Worm (Caenorhabditis elegans) whole organism, L1 larva: ENCODE measurements around the gene ttr-44.

Experiments used
- C34B4.2 ChIP-seq: sonication (generic microtip); optimal IDR thresholded peaks from 2 replicates; lab custom pipeline; 2017; ENCODE audit warnings: mild to moderate bottlenecking, missing genetic modification characterization, missing compliant biosample characterization
- aha-1 ChIP-seq: fragments of 150-350 bp; optimal IDR thresholded peaks from 2 replicates; lab custom pipeline; 2014; ENCODE audit warnings: missing biosample characterization, missing genetic modification characterization
- alr-1 ChIP-seq: fragments of 200-800 bp; sonication (Bioruptor generic); optimal IDR thresholded peaks from 2 replicates; lab custom pipeline; 2018; ENCODE audit warnings: borderline replicate concordance, mild to moderate bottlenecking, missing genetic modification characterization, missing compliant biosample characterization
- aly-2 ChIP-seq: fragments of 150-350 bp; optimal IDR thresholded peaks from 2 replicates; lab custom pipeline; 2014; ENCODE audit warnings: missing biosample characterization, missing genetic modification characterization
- ama-1 ChIP-seq: fragments of 150-350 bp; optimal IDR thresholded peaks from 2 replicates; lab custom pipeline; 2014
- blmp-1 ChIP-seq: fragments of 150-350 bp; optimal IDR thresholded peaks from 2 replicates; lab custom pipeline; 2014; ENCODE audit warnings: missing biosample characterization, missing genetic modification characterization
- ceh-63 ChIP-seq: fragments of 200-800 bp; sonication (Bioruptor generic); optimal IDR thresholded peaks from 2 replicates; lab custom pipeline; 2018; ENCODE audit warnings: mild to moderate bottlenecking, missing genetic modification characterization, missing compliant biosample characterization
- ceh-8 ChIP-seq: fragments of 200-800 bp; sonication (Bioruptor generic); optimal IDR thresholded peaks from 2 replicates; lab custom pipeline; 2018; ENCODE audit warnings: mild to moderate bottlenecking, missing genetic modification characterization, moderate library complexity, missing compliant biosample characterization
- ceh-90 ChIP-seq: sonication (generic microtip); optimal IDR thresholded peaks from 2 replicates; lab custom pipeline; 2016; ENCODE audit warnings: missing genetic modification characterization, missing compliant biosample characterization
- ces-1 ChIP-seq: fragments of 150-350 bp; optimal IDR thresholded peaks from 2 replicates; lab custom pipeline; 2014; ENCODE audit warnings: missing biosample characterization, missing genetic modification reagents, missing genetic modification characterization
- dpl-1 ChIP-seq, 3 experiments: fragments of 150-350 bp in 2 of 3; sonication (generic microtip) in 1 of 3; optimal IDR thresholded peaks; 2 replicates each; lab custom pipeline; 2014 to 2017; ENCODE audit warnings: missing biosample characterization in 3 of 3, missing genetic modification characterization in 3 of 3, missing genetic modification reagents in 3 of 3
- dsc-1 ChIP-seq: sonication (generic microtip); optimal IDR thresholded peaks from 2 replicates; lab custom pipeline; 2016; ENCODE audit warnings: mild to moderate bottlenecking, missing genetic modification characterization, missing compliant biosample characterization
- efl-1 ChIP-seq, 4 experiments: fragments of 150-350 bp; optimal IDR thresholded peaks in 3 of 4; peaks in 1 of 4; 1 replicate in 1 of 4; 2 replicates in 3 of 4; lab custom pipeline; 2014; ENCODE audit warnings: missing biosample characterization in 2 of 4, missing genetic modification characterization in 2 of 4, missing genetic modification reagents in 2 of 4
- egl-13 ChIP-seq: sonication (generic microtip); optimal IDR thresholded peaks from 2 replicates; lab custom pipeline; 2016; ENCODE audit warnings: missing genotype, missing genetic modification reagents, missing genetic modification characterization, missing compliant biosample characterization
- elt-3 ChIP-seq, 6 experiments: fragments of 150-350 bp in 1 of 6; sonication (generic microtip); optimal IDR thresholded peaks; 2 replicates each; lab custom pipeline; 2017 to 2018; ENCODE audit warnings: missing biosample characterization in 6 of 6, missing genetic modification characterization in 6 of 6, inconsistent platforms in 1 of 6
- ets-5 ChIP-seq: fragments of 200-800 bp; sonication (Bioruptor generic); IDR thresholded peaks from 2 replicates; pipeline ENCODE4 v1.3.6; 2022; ENCODE audit warnings: missing genetic modification characterization, missing compliant biosample characterization
- grh-1 ChIP-seq: fragments of 200-800 bp; sonication (Bioruptor generic); IDR thresholded peaks from 2 replicates; pipeline ENCODE4 v1.3.6; 2022; ENCODE audit warnings: missing genetic modification reagents, missing genetic modification characterization, missing compliant biosample characterization
- isw-1 ChIP-seq: fragments of 200-800 bp; sonication (Bioruptor generic); IDR thresholded peaks from 2 replicates; pipeline ENCODE4 v1.3.6; 2022; ENCODE audit warnings: missing genetic modification characterization, missing compliant biosample characterization
- lin-13 ChIP-seq: fragments of 150-350 bp; optimal IDR thresholded peaks from 2 replicates; lab custom pipeline; 2014; ENCODE audit warnings: missing biosample characterization, missing genetic modification reagents, missing genetic modification characterization
- lin-15B ChIP-seq: fragments of 150-350 bp; sonication (generic microtip); optimal IDR thresholded peaks from 3 replicates; lab custom pipeline; 2014; ENCODE audit warnings: missing biosample characterization, missing genetic modification characterization
- lin-35 ChIP-seq, 2 experiments: fragments of 150-350 bp; optimal IDR thresholded peaks; 2 replicates each; lab custom pipeline; 2014; ENCODE audit warnings: missing biosample characterization in 2 of 2, missing genetic modification characterization in 2 of 2, missing genetic modification reagents in 2 of 2
- lir-3 ChIP-seq: sonication (generic microtip); optimal IDR thresholded peaks from 2 replicates; lab custom pipeline; 2016; ENCODE audit warnings: mild to moderate bottlenecking, missing genetic modification characterization, moderate library complexity, missing compliant biosample characterization; ENCODE audit not compliant: poor library complexity
- lsy-2 ChIP-seq, 2 experiments: fragments of 150-350 bp; optimal IDR thresholded peaks; 2 replicates each; lab custom pipeline; 2014; ENCODE audit warnings: missing biosample characterization in 2 of 2, missing genetic modification characterization in 2 of 2
- mab-9 ChIP-seq: fragments of 200-800 bp; sonication (Bioruptor generic); IDR thresholded peaks from 2 replicates; pipeline ENCODE4 v1.3.6; 2022; ENCODE audit warnings: missing genetic modification reagents, missing genetic modification characterization, missing compliant biosample characterization
- mdl-1 ChIP-seq, 2 experiments: fragments of 150-350 bp; optimal IDR thresholded peaks; 2 replicates each; lab custom pipeline; 2014 to 2017; ENCODE audit warnings: missing biosample characterization in 2 of 2, missing genetic modification characterization in 2 of 2, inconsistent platforms in 1 of 2
- mef-2 ChIP-seq: fragments of 150-350 bp; optimal IDR thresholded peaks from 2 replicates; lab custom pipeline; 2014; ENCODE audit warnings: missing biosample characterization, missing genetic modification characterization
- mep-1 ChIP-seq: fragments of 150-350 bp; optimal IDR thresholded peaks from 2 replicates; lab custom pipeline; 2014; ENCODE audit warnings: missing biosample characterization, missing genetic modification characterization
- nhr-12 ChIP-seq: sonication (generic microtip); optimal IDR thresholded peaks from 2 replicates; lab custom pipeline; 2017; ENCODE audit warnings: missing biosample characterization, missing genetic modification characterization
- nhr-19 ChIP-seq: fragments of 200-800 bp; sonication (Bioruptor generic); conservative IDR thresholded peaks from 2 replicates; pipeline ENCODE4 v1.3.6; 2022; ENCODE audit warnings: missing genetic modification characterization, missing compliant biosample characterization
- nhr-20 ChIP-seq: sonication (generic microtip); optimal IDR thresholded peaks from 2 replicates; lab custom pipeline; 2016; ENCODE audit warnings: mild to moderate bottlenecking, missing genetic modification characterization, missing compliant biosample characterization
- nhr-237 ChIP-seq: fragments of 150-350 bp; optimal IDR thresholded peaks from 2 replicates; lab custom pipeline; 2014; ENCODE audit warnings: missing biosample characterization, missing genetic modification characterization
- nhr-71 ChIP-seq: sonication (generic microtip); optimal IDR thresholded peaks from 2 replicates; lab custom pipeline; 2016; ENCODE audit warnings: mild to moderate bottlenecking, missing genetic modification characterization, moderate library complexity, missing compliant biosample characterization
- nhr-76 ChIP-seq: sonication (generic microtip); optimal IDR thresholded peaks from 2 replicates; lab custom pipeline; 2017; ENCODE audit warnings: missing biosample characterization, missing genetic modification characterization
- nhr-84 ChIP-seq: sonication (generic microtip); optimal IDR thresholded peaks from 2 replicates; lab custom pipeline; 2017; ENCODE audit warnings: missing biosample characterization, missing genetic modification characterization
- pax-3 ChIP-seq: fragments of 200-800 bp; sonication (Bioruptor generic); optimal IDR thresholded peaks from 2 replicates; lab custom pipeline; 2018; ENCODE audit warnings: mild to moderate bottlenecking, missing genetic modification characterization, moderate library complexity, missing compliant biosample characterization
- rnt-1 ChIP-seq: sonication (generic microtip); optimal IDR thresholded peaks from 2 replicates; lab custom pipeline; 2016; ENCODE audit warnings: mild to moderate bottlenecking, missing genetic modification characterization, moderate library complexity, missing compliant biosample characterization
- skn-1 ChIP-seq: fragments of 150-350 bp; optimal IDR thresholded peaks from 2 replicates; lab custom pipeline; 2014; ENCODE audit warnings: missing biosample characterization, missing genetic modification characterization
- snpc-4 ChIP-seq: fragments of 150-350 bp; optimal IDR thresholded peaks from 2 replicates; lab custom pipeline; 2014; ENCODE audit warnings: missing biosample characterization, missing genetic modification characterization
- snu-23 ChIP-seq: sonication (generic microtip); optimal IDR thresholded peaks from 2 replicates; lab custom pipeline; 2016; ENCODE audit warnings: missing genetic modification characterization, missing compliant biosample characterization
- sox-4 ChIP-seq: sonication (generic microtip); optimal IDR thresholded peaks from 2 replicates; lab custom pipeline; 2016; ENCODE audit warnings: missing genetic modification characterization, missing compliant biosample characterization
- sptf-1 ChIP-seq: fragments of 150-350 bp; optimal IDR thresholded peaks from 2 replicates; lab custom pipeline; 2014; ENCODE audit warnings: missing biosample characterization, missing genetic modification characterization
- tlp-1 ChIP-seq: fragments of 150-350 bp; optimal IDR thresholded peaks from 2 replicates; lab custom pipeline; 2014; ENCODE audit warnings: missing biosample characterization, missing genetic modification characterization
- unc-30 ChIP-seq: sonication (generic microtip); optimal IDR thresholded peaks from 2 replicates; lab custom pipeline; 2017; ENCODE audit warnings: missing biosample characterization, missing genetic modification characterization
- unc-86 ChIP-seq: sonication (generic microtip); optimal IDR thresholded peaks from 2 replicates; lab custom pipeline; 2016; ENCODE audit warnings: missing genetic modification characterization, missing compliant biosample characterization
- unc-98 ChIP-seq: fragments of 200-800 bp; sonication (Bioruptor generic); IDR thresholded peaks from 2 replicates; pipeline ENCODE4 v1.3.6; 2022; ENCODE audit warnings: missing genetic modification characterization, missing compliant biosample characterization
- vab-15 ChIP-seq: sonication (generic microtip); optimal IDR thresholded peaks from 2 replicates; lab custom pipeline; 2017; ENCODE audit warnings: missing genotype, mild to moderate bottlenecking, missing genetic modification characterization, missing compliant biosample characterization
- zip-4 ChIP-seq: fragments of 200-800 bp; sonication (Bioruptor generic); optimal IDR thresholded peaks from 2 replicates; lab custom pipeline; 2018; ENCODE audit warnings: mild to moderate bottlenecking, missing genetic modification characterization, moderate library complexity, missing compliant biosample characterization
- ztf-11 ChIP-seq, 2 experiments: sonication (generic microtip); optimal IDR thresholded peaks; 2 replicates each; lab custom pipeline; 2016 to 2017; ENCODE audit warnings: missing genetic modification characterization in 2 of 2, missing biosample characterization in 1 of 2, missing compliant biosample characterization in 1 of 2

Gene ttr-44

ce11 chrV:13556746-13557145 lies 26.2 kb upstream of the ttr-44 start, which contains the start of gene cav-2 (continued):
- TF ChIP-seq mdl-1 (tag; optimal IDR thresholded peaks at IDR 0.05; lab: Kevin White, UChicago): peak in 1 of 2 experiments; percentile 50
- peak; percentile 88 for TF ChIP-seq nhr-19 (GFP tag; lab: Robert Waterston, UW)
- TF ChIP-seq mab-9 (GFP tag; lab: Robert Waterston, UW): peak; percentile 86
- TF ChIP-seq ceh-90 (tag; lab: Kevin White, UChicago): peak; percentile 97
- TF ChIP-seq, all 84 proteins: peak for 62

ce11 chrV:13556297-13556696 lies 25.8 kb upstream of the ttr-44 start, which contains the start of gene C56A3.6:
TSS of gene C56A3.6 (minus strand) at chrV:13556397.
- TF ChIP-seq ces-1 (no peak), skn-1 (no peak), nhr-84 (tag; lab: Kevin White, UChicago) (no peak), lir-3 (no peak), pax-3 (tag; lab: Kevin White, UChicago) (no peak), lin-13 (GFP tag; lab: Kevin White, UChicago) (no peak), mdl-1 (tag; optimal IDR thresholded peaks at IDR 0.05; lab: Kevin White, UChicago) (no peak), nhr-12 (no peak), lsy-2 (tag; optimal IDR thresholded peaks at IDR 0.05; lab: Kevin White, UChicago) (no peak), blmp-1 (tag; lab: Kevin White, UChicago) (no peak), grh-1 (GFP tag; lab: Robert Waterston, UW) (no peak), egl-13 (tag; lab: Kevin White, UChicago) (no peak), sox-4 (tag; lab: Kevin White, UChicago) (no peak)

ce11 chrV:13551601-13552000 lies 21.1 kb upstream of the ttr-44 start, which contains the start of the genes C56A3.4 and C56A3.5:
TSS of gene C56A3.4 (minus strand) at chrV:13551754.
TSS of gene C56A3.5 (plus strand) at chrV:13551967.
- TF ChIP-seq isw-1 (GFP tag; lab: Robert Waterston, UW): peak; percentile 62
- TF ChIP-seq ztf-11 (tag; optimal IDR thresholded peaks at IDR 0.05; lab: Kevin White, UChicago): peak in 1 of 2 experiments; percentile 72
- TF ChIP-seq aha-1 (tag; lab: Kevin White, UChicago): no peak
- TF ChIP-seq alr-1 (tag; lab: Kevin White, UChicago): no peak
- peak; percentile 88 for TF ChIP-seq pax-3 (tag; lab: Kevin White, UChicago)
- TF ChIP-seq ama-1 (lab: Kevin White, UChicago): no peak
- TF ChIP-seq unc-86: peak; percentile 27
- peak; percentile 82 for TF ChIP-seq zip-4
- peak; percentile 48 for TF ChIP-seq lin-15B
- TF ChIP-seq dpl-1 (GFP tag; optimal IDR thresholded peaks at IDR 0.05; lab: Kevin White, UChicago): peak; percentile 61 to 83 (median 77)
- TF ChIP-seq snu-23: peak; percentile 62
- peak; percentile 94 for TF ChIP-seq rnt-1
- no peak for TF ChIP-seq aly-2 (tag; lab: Kevin White, UChicago)
- no peak for TF ChIP-seq C34B4.2 (tag; lab: Kevin White, UChicago)
- no peak for TF ChIP-seq unc-30 (tag; lab: Kevin White, UChicago)
- TF ChIP-seq ceh-63 (GFP tag; lab: Kevin White, UChicago): no peak
- peak; percentile 65 for TF ChIP-seq nhr-19 (GFP tag; lab: Robert Waterston, UW)
- TF ChIP-seq lin-13 (GFP tag; lab: Kevin White, UChicago): peak; percentile 15
- no peak for TF ChIP-seq nhr-237 (tag; lab: Kevin White, UChicago)
- no peak for TF ChIP-seq tlp-1 (tag; lab: Kevin White, UChicago)
- no peak for TF ChIP-seq vab-15 (tag; lab: Kevin White, UChicago)
- peak; percentile 38 for TF ChIP-seq sox-4 (tag; lab: Kevin White, UChicago)
- TF ChIP-seq lin-35 (GFP tag; optimal IDR thresholded peaks at IDR 0.05; lab: Kevin White, UChicago): peak; percentile 73
- peak; percentile 56 for TF ChIP-seq mep-1
- no peak for TF ChIP-seq nhr-84 (tag; lab: Kevin White, UChicago)
- TF ChIP-seq dsc-1: peak; percentile 55
- TF ChIP-seq unc-98: peak; percentile 24; the same call in 1 of the 2 replicates
- no peak for TF ChIP-seq nhr-76
- no peak for TF ChIP-seq ets-5
- no peak for TF ChIP-seq sptf-1 (tag; lab: Kevin White, UChicago)
- TF ChIP-seq nhr-71 (tag; lab: Kevin White, UChicago): peak; percentile 74
- peak in 1 of 6 experiments; percentile 9 for TF ChIP-seq elt-3 (tag; optimal IDR thresholded peaks at IDR 0.05; lab: Kevin White, UChicago)
- TF ChIP-seq nhr-20 (tag; lab: Kevin White, UChicago): peak; percentile 58
- TF ChIP-seq efl-1 (optimal IDR thresholded peaks at IDR 0.05; lab: Kevin White, UChicago): peak; percentile 69 to 75
- TF ChIP-seq efl-1 (GFP tag; optimal IDR thresholded peaks at IDR 0.05 in 1 of 2; lab: Kevin White, UChicago): peak; percentile 81 to 96
- TF ChIP-seq snpc-4 (tag; lab: Kevin White, UChicago): peak; percentile 49
- TF ChIP-seq ceh-8 (GFP tag; lab: Kevin White, UChicago): peak; percentile 20
- peak; percentile 20 for TF ChIP-seq blmp-1 (tag; lab: Kevin White, UChicago)
- no peak for TF ChIP-seq mef-2 (tag; lab: Kevin White, UChicago)
